Worm (Caenorhabditis elegans) whole organism, L1 larva: ENCODE measurements around the gene C16C10.8.

Source experiments
- ceh-63 ChIP-seq: fragments of 200-800 bp; sonication (Bioruptor generic); optimal IDR thresholded peaks from 2 replicates; lab custom pipeline; 2018; ENCODE audit warnings: mild to moderate bottlenecking, missing genetic modification characterization, missing compliant biosample characterization
- ceh-82 ChIP-seq, 3 experiments: fragments of 150-350 bp in 1 of 3; sonication (generic microtip) in 2 of 3; optimal IDR thresholded peaks; 2 replicates each; lab custom pipeline; 2014 to 2017; ENCODE audit warnings: missing biosample characterization in 3 of 3, missing genetic modification characterization in 3 of 3
- efl-1 ChIP-seq, 4 experiments: fragments of 150-350 bp; optimal IDR thresholded peaks in 3 of 4; peaks in 1 of 4; 1 replicate in 1 of 4; 2 replicates in 3 of 4; lab custom pipeline; 2014; ENCODE audit warnings: missing biosample characterization in 2 of 4, missing genetic modification characterization in 2 of 4, missing genetic modification reagents in 2 of 4
- mdl-1 ChIP-seq, 2 experiments: fragments of 150-350 bp; optimal IDR thresholded peaks; 2 replicates each; lab custom pipeline; 2014 to 2017; ENCODE audit warnings: missing biosample characterization in 2 of 2, missing genetic modification characterization in 2 of 2, inconsistent platforms in 1 of 2
- nhr-47 ChIP-seq: sonication (generic microtip); optimal IDR thresholded peaks from 2 replicates; lab custom pipeline; 2016; ENCODE audit warnings: mild to moderate bottlenecking, missing genetic modification characterization, moderate library complexity, missing compliant biosample characterization
- nhr-77 ChIP-seq: fragments of 150-350 bp; optimal IDR thresholded peaks from 2 replicates; lab custom pipeline; 2014; ENCODE audit warnings: missing biosample characterization, missing genetic modification characterization
- nhr-84 ChIP-seq: sonication (generic microtip); optimal IDR thresholded peaks from 2 replicates; lab custom pipeline; 2017; ENCODE audit warnings: missing biosample characterization, missing genetic modification characterization
- sox-4 ChIP-seq: sonication (generic microtip); optimal IDR thresholded peaks from 2 replicates; lab custom pipeline; 2016; ENCODE audit warnings: missing genetic modification characterization, missing compliant biosample characterization
- ztf-4 ChIP-seq: fragments of 150-350 bp; optimal IDR thresholded peaks from 2 replicates; lab custom pipeline; 2014; ENCODE audit warnings: missing biosample characterization, missing genetic modification characterization

ce11 chrIII:4115085-4115484 lies 48.9 kb downstream of the C16C10.8 start, which contains the start of gene unc-103:
- TF ChIP-seq ceh-82 (tag; optimal IDR thresholded peaks at IDR 0.05; lab: Kevin White, UChicago) (no peak), ceh-63 (GFP tag; lab: Kevin White, UChicago) (no peak), mdl-1 (tag; optimal IDR thresholded peaks at IDR 0.05; lab: Kevin White, UChicago) (no peak), efl-1 (optimal IDR thresholded peaks at IDR 0.05; lab: Kevin White, UChicago) (no peak), efl-1 (GFP tag; optimal IDR thresholded peaks at IDR 0.05 in 1 of 2; lab: Kevin White, UChicago) (peak in 1 of 2 experiments; percentile 9), sox-4 (tag; lab: Kevin White, UChicago) (no peak), ztf-4 (tag; lab: Kevin White, UChicago) (no peak), nhr-77 (tag; lab: Kevin White, UChicago) (no peak), nhr-84 (tag; lab: Kevin White, UChicago) (no peak), nhr-47 (tag; lab: Kevin White, UChicago) (no peak)
